Worm (Caenorhabditis elegans) whole organism, L4 larva: ENCODE results near the gene Y73C8B.5.

ENCODE experiments used
- D1046.2 ChIP-seq: fragments of 200-800 bp; sonication (Bioruptor generic); IDR thresholded peaks from 2 replicates; pipeline ENCODE4 v1.3.6; 2022; ENCODE audit warnings: missing genetic modification characterization, missing compliant biosample characterization
- R02D3.7 ChIP-seq: fragments of 150-350 bp; sonication (generic microtip); optimal IDR thresholded peaks from 3 replicates; lab custom pipeline; 2014; ENCODE audit warnings: missing biosample characterization, missing genetic modification characterization
- aly-2 ChIP-seq: sonication (generic microtip); optimal IDR thresholded peaks from 2 replicates; lab custom pipeline; 2018; ENCODE audit warnings: missing biosample characterization, missing genetic modification characterization
- ctbp-1 ChIP-seq: fragments of 200-800 bp; sonication (Bioruptor generic); IDR thresholded peaks from 2 replicates; pipeline ENCODE4 v1.3.6; 2022; ENCODE audit warnings: missing genetic modification reagents, missing genetic modification characterization, missing compliant biosample characterization
- egl-27 ChIP-seq: sonication (generic microtip); optimal IDR thresholded peaks from 3 replicates; lab custom pipeline; 2017; ENCODE audit warnings: missing biosample characterization, missing genetic modification reagents, missing genetic modification characterization
- hmg-1.1 ChIP-seq: fragments of 200-800 bp; sonication (Bioruptor generic); IDR thresholded peaks from 2 replicates; pipeline ENCODE4 v1.3.6; 2022; ENCODE audit warnings: missing genetic modification reagents, missing genetic modification characterization, missing compliant biosample characterization
- jun-1 ChIP-seq: fragments of 150-350 bp; optimal IDR thresholded peaks from 2 replicates; lab custom pipeline; 2014; ENCODE audit warnings: missing biosample characterization, missing genetic modification reagents, missing genetic modification characterization
- nhr-25 ChIP-seq: sonication (generic microtip); optimal IDR thresholded peaks from 2 replicates; lab custom pipeline; 2017; ENCODE audit warnings: missing genetic modification characterization, mild to moderate bottlenecking, missing compliant biosample characterization, antibody characterized with exemption, moderate library complexity, borderline replicate concordance; ENCODE audit not compliant: insufficient read depth
- nhr-28 ChIP-seq: fragments of 150-350 bp; optimal IDR thresholded peaks from 2 replicates; lab custom pipeline; 2014; ENCODE audit warnings: missing biosample characterization, missing genetic modification characterization
- nhr-42 ChIP-seq: fragments of 200-800 bp; sonication (Bioruptor generic); IDR thresholded peaks from 2 replicates; pipeline ENCODE4 v1.3.6; 2022; ENCODE audit warnings: missing genetic modification characterization, missing compliant biosample characterization
- nhr-77 ChIP-seq: fragments of 150-350 bp; optimal IDR thresholded peaks from 2 replicates; lab custom pipeline; 2014; ENCODE audit warnings: missing biosample characterization, missing genetic modification characterization
- zag-1 ChIP-seq: fragments of 150-350 bp; optimal IDR thresholded peaks from 2 replicates; lab custom pipeline; 2014; ENCODE audit warnings: missing biosample characterization, missing genetic modification characterization
- zfp-2 ChIP-seq: sonication (generic microtip); optimal IDR thresholded peaks from 2 replicates; lab custom pipeline; 2016; ENCODE audit warnings: mild to moderate bottlenecking, missing genetic modification characterization, missing compliant biosample characterization

- TF ChIP-seq zag-1 (tag; lab: Kevin White, UChicago) = no peak
- TF ChIP-seq nhr-25 (tag; lab: Kevin White, UChicago) = no peak
- no peak for TF ChIP-seq zfp-2 (tag; lab: Kevin White, UChicago)
- no peak for TF ChIP-seq hmg-1.1 (GFP tag; lab: Robert Waterston, UW)
- TF ChIP-seq nhr-42 = no peak
- no peak for TF ChIP-seq aly-2 (tag; lab: Kevin White, UChicago)
- no peak for TF ChIP-seq ctbp-1
- no peak for TF ChIP-seq R02D3.7 (tag; lab: Kevin White, UChicago)
- TF ChIP-seq jun-1 (tag; lab: Kevin White, UChicago) = no peak
- TF ChIP-seq nhr-77 = no peak
- no peak for TF ChIP-seq D1046.2
- TF ChIP-seq nhr-28 (tag; lab: Kevin White, UChicago) = no peak
- no peak for TF ChIP-seq egl-27
Measured at ce11 chrV:3188043-3188442, 9.0 kb upstream of the Y73C8B.5 start, which contains the start of gene lag-2.
